Worm (Caenorhabditis elegans): Measurements from ENCODE around the gene K01D12.20.

ce11 chrV:12432111-12432510, 31.5 kb upstream of the K01D12.20 start, which contains the start of gene C54D10.13:
- no peak for TF ChIP-seq him-1 (tag; optimal IDR thresholded peaks at IDR 0.05)
- TF ChIP-seq W03F9.2 (tag; optimal IDR thresholded peaks at IDR 0.05): no peak

All from whole organism, L4/young adult.